Fruit fly (Drosophila melanogaster) whole organism, embryonic: Measurements from ENCODE around the gene CG5071.

Experiments used
- Ada2b ChIP-seq: fragments of 200-800 bp; sonication (Bioruptor generic); IDR thresholded peaks from 2 replicates; pipeline ENCODE4 v1.3.6; 2022; ENCODE audit warnings: missing biosample characterization, missing genetic modification characterization
- B-H2 ChIP-seq: fragments of 200-800 bp; sonication (Bioruptor generic); optimal IDR thresholded peaks from 2 replicates; lab custom pipeline; 2018; ENCODE audit warnings: missing biosample characterization, mild to moderate bottlenecking, missing genetic modification characterization
- C15 ChIP-seq: fragments of 200-800 bp; sonication (Bioruptor generic); IDR thresholded peaks from 3 replicates; pipeline ENCODE4 v1.3.6; 2022; ENCODE audit warnings: missing biosample characterization, missing genetic modification characterization
- CG11085 ChIP-seq: fragments of 200-800 bp; sonication (Bioruptor generic); IDR thresholded peaks from 2 replicates; pipeline ENCODE4 v1.3.6; 2022; ENCODE audit warnings: missing biosample characterization, missing genetic modification characterization
- CG14014 ChIP-seq: fragments of 200-800 bp; sonication (Bioruptor generic); IDR thresholded peaks from 2 replicates; pipeline ENCODE4 v1.3.6; 2022; ENCODE audit warnings: missing biosample characterization, missing genetic modification characterization
- CG15601 ChIP-seq: fragments of 200-800 bp; sonication (Bioruptor generic); optimal IDR thresholded peaks from 3 replicates; lab custom pipeline; 2019; ENCODE audit warnings: missing biosample characterization, mild to moderate bottlenecking, missing genetic modification characterization, moderate library complexity
- CG17568 ChIP-seq: fragments of 200-800 bp; sonication (Bioruptor generic); optimal IDR thresholded peaks from 2 replicates; lab custom pipeline; 2018; ENCODE audit warnings: missing biosample characterization, mild to moderate bottlenecking, missing genetic modification characterization, moderate library complexity
- CG18764 ChIP-seq: fragments of 200-800 bp; sonication (Bioruptor generic); optimal IDR thresholded peaks from 3 replicates; lab custom pipeline; 2016; ENCODE audit warnings: missing biosample characterization, missing genetic modification characterization
- CG30431 ChIP-seq: fragments of 200-800 bp; sonication (Bioruptor generic); optimal IDR thresholded peaks from 2 replicates; lab custom pipeline; 2017; ENCODE audit warnings: missing biosample characterization, missing genetic modification characterization
- CG31224 ChIP-seq: fragments of 200-800 bp; sonication (Bioruptor generic); IDR thresholded peaks from 2 replicates; pipeline ENCODE4 v1.3.6; 2022; ENCODE audit warnings: missing biosample characterization, missing genetic modification characterization
- CG31365 ChIP-seq: fragments of 200-800 bp; sonication (Bioruptor generic); optimal IDR thresholded peaks from 2 replicates; lab custom pipeline; 2018; ENCODE audit warnings: missing biosample characterization, mild to moderate bottlenecking, missing genetic modification characterization
- CG31388 ChIP-seq: fragments of 200-800 bp; sonication (Bioruptor generic); optimal IDR thresholded peaks from 2 replicates; lab custom pipeline; 2016; ENCODE audit warnings: missing biosample characterization, missing genetic modification characterization
- CG33213 ChIP-seq: fragments of 200-800 bp; sonication (Bioruptor generic); optimal IDR thresholded peaks from 3 replicates; lab custom pipeline; 2016; ENCODE audit warnings: missing biosample characterization, missing genetic modification characterization
- CG3847 ChIP-seq: fragments of 200-800 bp; sonication (Bioruptor generic); IDR thresholded peaks from 2 replicates; pipeline ENCODE4 v1.3.6; 2022; ENCODE audit warnings: missing biosample characterization, missing genetic modification characterization
- CG4282 ChIP-seq: fragments of 200-800 bp; sonication (Bioruptor generic); optimal IDR thresholded peaks from 2 replicates; lab custom pipeline; 2016; ENCODE audit warnings: missing biosample characterization, missing genetic modification characterization
- CG4328 ChIP-seq: fragments of 200-800 bp; sonication (Bioruptor generic); optimal IDR thresholded peaks from 3 replicates; lab custom pipeline; 2017; ENCODE audit warnings: missing biosample characterization, missing genetic modification reagents, missing genetic modification characterization
- CG4360 ChIP-seq: fragments of 200-800 bp; sonication (Bioruptor generic); IDR thresholded peaks from 2 replicates; pipeline ENCODE4 v1.3.6; 2022; ENCODE audit warnings: missing biosample characterization, missing genetic modification characterization
- CG4404 ChIP-seq: fragments of 200-800 bp; sonication (Bioruptor generic); IDR thresholded peaks from 2 replicates; pipeline ENCODE4 v1.3.6; 2022; ENCODE audit warnings: missing biosample characterization, missing genetic modification characterization
- CG4730 ChIP-seq: fragments of 200-800 bp; sonication (Bioruptor generic); IDR thresholded peaks from 2 replicates; pipeline ENCODE4 v1.3.6; 2022; ENCODE audit warnings: missing biosample characterization, missing genetic modification characterization
- CG5245 ChIP-seq: fragments of 200-800 bp; sonication (Bioruptor generic); optimal IDR thresholded peaks from 3 replicates; lab custom pipeline; 2016; ENCODE audit warnings: missing biosample characterization, missing genetic modification characterization
- CG6254 ChIP-seq: fragments of 200-800 bp; sonication (Bioruptor generic); optimal IDR thresholded peaks from 3 replicates; lab custom pipeline; 2017; ENCODE audit warnings: mild to moderate bottlenecking, missing biosample characterization, missing genetic modification reagents, missing genetic modification characterization
- CG6272 ChIP-seq: fragments of 200-800 bp; sonication (Bioruptor generic); IDR thresholded peaks from 2 replicates; pipeline ENCODE4 v1.3.6; 2022; ENCODE audit warnings: missing biosample characterization, missing genetic modification characterization
- CG6689 ChIP-seq: fragments of 200-800 bp; sonication (Bioruptor generic); IDR thresholded peaks from 2 replicates; pipeline ENCODE4 v1.3.6; 2022; ENCODE audit warnings: missing biosample characterization, missing genetic modification characterization
- CG7357 ChIP-seq: fragments of 200-800 bp; sonication (Bioruptor generic); IDR thresholded peaks from 3 replicates; pipeline ENCODE4 v1.3.6; 2022; ENCODE audit warnings: missing biosample characterization, missing genetic modification characterization
- CG7839 ChIP-seq: fragments of 200-800 bp; sonication (Bioruptor generic); optimal IDR thresholded peaks from 3 replicates; lab custom pipeline; 2018; ENCODE audit warnings: missing biosample characterization, mild to moderate bottlenecking, missing genetic modification characterization, moderate library complexity
- CG8089 ChIP-seq: fragments of 200-800 bp; sonication (Bioruptor generic); optimal IDR thresholded peaks from 3 replicates; lab custom pipeline; 2016; ENCODE audit warnings: missing biosample characterization, missing genetic modification characterization
- CG8924 ChIP-seq: fragments of 200-800 bp; optimal IDR thresholded peaks from 3 replicates; lab custom pipeline; 2019; ENCODE audit warnings: missing biosample characterization, mild to moderate bottlenecking, missing genetic modification characterization, moderate library complexity
- D19B ChIP-seq: fragments of 200-800 bp; sonication (Bioruptor generic); optimal IDR thresholded peaks from 2 replicates; lab custom pipeline; 2017; ENCODE audit warnings: missing biosample characterization, mild to moderate bottlenecking, missing genetic modification characterization
- Dad ChIP-seq: fragments of 200-800 bp; sonication (Bioruptor generic); optimal IDR thresholded peaks from 3 replicates; lab custom pipeline; 2016; ENCODE audit warnings: missing biosample characterization, missing genetic modification characterization
- Ets97D ChIP-seq: fragments of 200-800 bp; sonication (Bioruptor generic); optimal IDR thresholded peaks from 3 replicates; lab custom pipeline; 2016; ENCODE audit warnings: missing biosample characterization, missing genetic modification characterization
- Hmr ChIP-seq: fragments of 200-800 bp; sonication (Bioruptor generic); optimal IDR thresholded peaks from 3 replicates; lab custom pipeline; 2017; ENCODE audit warnings: mild to moderate bottlenecking, missing biosample characterization, missing genetic modification reagents, missing genetic modification characterization
- MBD-R2 ChIP-seq: fragments of 200-800 bp; sonication (Bioruptor generic); IDR thresholded peaks from 2 replicates; pipeline ENCODE4 v1.3.6; 2022; ENCODE audit warnings: missing biosample characterization, missing genetic modification characterization
- Med ChIP-seq: fragments of 200-800 bp; sonication (Bioruptor generic); peaks from one replicate; lab custom pipeline; 2016; ENCODE audit warnings: missing biosample characterization, missing genetic modification characterization, mild to moderate bottlenecking, inconsistent platforms, moderate library complexity
- Pdp1 ChIP-seq, 2 experiments: fragments of 200-800 bp; sonication (Bioruptor generic); optimal IDR thresholded peaks; 3 replicates each; lab custom pipeline; 2016; ENCODE audit warnings: missing biosample characterization in 2 of 2, missing genetic modification characterization in 2 of 2, mild to moderate bottlenecking in 1 of 2, moderate library complexity in 1 of 2
- Side ChIP-seq: fragments of 200-800 bp; sonication (Bioruptor generic); optimal IDR thresholded peaks from 2 replicates; lab custom pipeline; 2016; ENCODE audit warnings: missing biosample characterization, missing genetic modification characterization
- Sox102F ChIP-seq: fragments of 200-800 bp; sonication (Bioruptor generic); optimal IDR thresholded peaks from 2 replicates; lab custom pipeline; 2018; ENCODE audit warnings: missing biosample characterization, mild to moderate bottlenecking, missing genetic modification characterization, moderate library complexity
- ac ChIP-seq: fragments of 200-800 bp; sonication (Bioruptor generic); optimal IDR thresholded peaks from 3 replicates; lab custom pipeline; 2017; ENCODE audit warnings: missing biosample characterization, mild to moderate bottlenecking, missing genetic modification characterization
- btn ChIP-seq: fragments of 200-800 bp; sonication (Bioruptor generic); optimal IDR thresholded peaks from 2 replicates; lab custom pipeline; 2016; ENCODE audit warnings: missing biosample characterization, missing genetic modification characterization
- chn ChIP-seq: fragments of 200-800 bp; sonication (Bioruptor generic); optimal IDR thresholded peaks from 2 replicates; lab custom pipeline; 2016; ENCODE audit warnings: missing biosample characterization, missing genetic modification characterization
- ci ChIP-seq: fragments of 200-800 bp; sonication (Bioruptor generic); IDR thresholded peaks from 3 replicates; pipeline ENCODE4 v1.3.6; 2022; ENCODE audit warnings: missing biosample characterization, missing genetic modification characterization
- emc ChIP-seq: fragments of 200-800 bp; sonication (Bioruptor generic); optimal IDR thresholded peaks from 2 replicates; lab custom pipeline; 2016; ENCODE audit warnings: missing biosample characterization, missing genetic modification characterization
- esg ChIP-seq: fragments of 200-800 bp; sonication (Bioruptor generic); conservative IDR thresholded peaks from 2 replicates; pipeline ENCODE4 v1.3.6; 2022; ENCODE audit warnings: missing biosample characterization, missing genetic modification characterization
- gem ChIP-seq: fragments of 200-800 bp; sonication (Bioruptor generic); optimal IDR thresholded peaks from 2 replicates; lab custom pipeline; 2019; ENCODE audit warnings: missing biosample characterization, mild to moderate bottlenecking, missing genetic modification characterization, moderate library complexity
- ham ChIP-seq: fragments of 200-800 bp; sonication (Bioruptor generic); IDR thresholded peaks from 2 replicates; pipeline ENCODE4 v1.3.6; 2022; ENCODE audit warnings: missing biosample characterization, missing genetic modification characterization
- jumu ChIP-seq: fragments of 200-800 bp; sonication (Bioruptor generic); optimal IDR thresholded peaks from 3 replicates; lab custom pipeline; 2016; ENCODE audit warnings: missing biosample characterization, missing genetic modification characterization
- lmd ChIP-seq: fragments of 200-800 bp; sonication (Bioruptor generic); IDR thresholded peaks from 2 replicates; pipeline ENCODE4 v1.3.6; 2022; ENCODE audit warnings: missing biosample characterization, missing genetic modification characterization
- lov ChIP-seq, 2 experiments: fragments of 200-800 bp in 1 of 2; fragments of >200 bp in 1 of 2; sonication (Bioruptor generic) in 1 of 2; IDR thresholded peaks in 1 of 2; optimal IDR thresholded peaks in 1 of 2; 2 replicates in 1 of 2; 3 replicates in 1 of 2; pipeline versions ENCODE4 v1.3.6 to Lab custom; 2017 to 2022; ENCODE audit warnings: missing biosample characterization in 1 of 2, missing genetic modification characterization in 1 of 2
- sd ChIP-seq: fragments of 200-800 bp; sonication (Bioruptor generic); optimal IDR thresholded peaks from 3 replicates; lab custom pipeline; 2018; ENCODE audit warnings: missing biosample characterization, mild to moderate bottlenecking, missing genetic modification characterization, moderate library complexity
- ssp ChIP-seq: fragments of 200-800 bp; sonication (Bioruptor generic); IDR thresholded peaks from 2 replicates; pipeline ENCODE4 v1.3.6; 2022; ENCODE audit warnings: missing biosample characterization, missing genetic modification characterization
- wdn ChIP-seq: fragments of 200-800 bp; sonication (Bioruptor generic); IDR thresholded peaks from 2 replicates; pipeline ENCODE4 v1.3.6; 2022; ENCODE audit warnings: missing biosample characterization, missing genetic modification characterization
- yki ChIP-seq: fragments of >200 bp; optimal IDR thresholded peaks from 3 replicates; lab custom pipeline; 2018

Gene CG5071

DNA sequence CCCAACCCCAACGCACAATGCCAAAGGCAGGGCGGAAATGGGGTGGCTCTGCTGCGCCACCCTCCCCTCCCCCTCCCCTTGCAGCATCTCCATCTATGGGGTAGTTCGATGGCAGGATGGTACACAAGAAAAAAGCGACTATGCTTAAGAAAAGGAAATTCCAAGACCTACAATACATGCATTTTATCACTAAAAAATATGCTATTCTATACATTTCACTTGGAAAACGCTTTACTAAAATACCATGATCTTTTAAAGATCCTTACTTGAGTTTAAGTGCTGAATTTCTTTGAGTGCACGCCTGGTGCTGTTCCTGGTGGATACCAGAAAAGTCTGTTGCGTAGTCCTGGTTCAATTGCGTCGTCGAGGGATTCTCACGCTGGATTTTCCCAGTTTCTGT, 12.9 kb downstream of the CG5071 start (continued):
- no peak for TF ChIP-seq lov (optimal IDR thresholded peaks at IDR 0.05; lab: Kevin White, UChicago)
- no peak for TF ChIP-seq lov (GFP tag; IDR thresholded peaks at IDR 0.05; lab: Robert Waterston, UW)
- TF ChIP-seq CG31388 (GFP tag; lab: Kevin White, UChicago), result no peak
- TF ChIP-seq C15 (GFP tag; lab: Robert Waterston, UW), result 0 out of 3 replicates have a peak, but pooled peaks have one; percentile 42
- TF ChIP-seq Dad (GFP tag; lab: Kevin White, UChicago), result peak; percentile 36
- peak; percentile 17 for TF ChIP-seq emc (GFP tag; lab: Kevin White, UChicago)
- TF ChIP-seq CG15601 (tag; lab: Kevin White, UChicago), result peak; percentile 63
- peak; percentile 62 for TF ChIP-seq CG3847
- peak; percentile 31 for TF ChIP-seq CG31365 (tag; lab: Kevin White, UChicago)
- peak; percentile 27 for TF ChIP-seq CG6254 (GFP tag; lab: Kevin White, UChicago)
- TF ChIP-seq CG30431 (GFP tag; lab: Kevin White, UChicago), result peak; percentile 52
- TF ChIP-seq CG8924 (tag; lab: Kevin White, UChicago), result peak; percentile 47
- TF ChIP-seq Ets97D (GFP tag; lab: Kevin White, UChicago), result peak; percentile 11
- no peak for TF ChIP-seq CG4282 (GFP tag; lab: Kevin White, UChicago)
- TF ChIP-seq lmd (GFP tag; lab: Robert Waterston, UW), result peak; percentile 80
- TF ChIP-seq sd (tag; lab: Kevin White, UChicago), result peak; percentile 46
- peak; percentile 53 for TF ChIP-seq CG4730 (GFP tag; lab: Robert Waterston, UW)
- TF ChIP-seq CG8089 (GFP tag; lab: Kevin White, UChicago), result peak; percentile 23
- TF ChIP-seq CG11085 (GFP tag; lab: Robert Waterston, UW), result peak; percentile 44; the same call in 1 of the 2 replicates
- TF ChIP-seq CG33213 (GFP tag; lab: Kevin White, UChicago), result peak; percentile 18
- peak; percentile 76 for TF ChIP-seq CG6272 (GFP tag; lab: Robert Waterston, UW)
- TF ChIP-seq Med, result peak; percentile 95
- peak; percentile 79 for TF ChIP-seq Ada2b
- peak; percentile 49; the same call in 1 of the 2 replicates for TF ChIP-seq CG4404 (GFP tag; lab: Robert Waterston, UW)
- peak; percentile 74 for TF ChIP-seq CG7839 (tag; lab: Kevin White, UChicago)
- TF ChIP-seq yki, result no peak
- no peak for TF ChIP-seq ac (GFP tag; lab: Kevin White, UChicago)
- TF ChIP-seq ham (GFP tag; lab: Robert Waterston, UW), result no peak
- peak; percentile 41 for TF ChIP-seq CG17568
- TF ChIP-seq CG6689 (GFP tag; lab: Robert Waterston, UW), result peak; percentile 76
- peak; percentile 24; the same call in 1 of the 3 replicates for TF ChIP-seq CG7357 (GFP tag; lab: Robert Waterston, UW)
- TF ChIP-seq esg (GFP tag; lab: Robert Waterston, UW), result peak; percentile 75
- TF ChIP-seq btn (GFP tag; lab: Kevin White, UChicago), result peak; percentile 47
- peak; percentile 64 for TF ChIP-seq jumu (GFP tag; lab: Kevin White, UChicago)
- peak; percentile 25; the same call in 1 of the 2 replicates for TF ChIP-seq ssp (GFP tag; lab: Robert Waterston, UW)
- peak; percentile 30 for TF ChIP-seq CG4328
- TF ChIP-seq Sox102F (GFP tag; lab: Kevin White, UChicago), result peak; percentile 71
- TF ChIP-seq Side (GFP tag; lab: Kevin White, UChicago), result peak; percentile 46
- peak; percentile 34; the same call in 1 of the 2 replicates for TF ChIP-seq MBD-R2 (GFP tag; lab: Robert Waterston, UW)
- TF ChIP-seq CG5245 (GFP tag; lab: Kevin White, UChicago), result peak; percentile 48
- TF ChIP-seq wdn, result peak; percentile 38; the same call in 1 of the 2 replicates
- peak; percentile 40 for TF ChIP-seq CG18764
- peak; percentile 73 for TF ChIP-seq CG14014 (GFP tag; lab: Robert Waterston, UW)
- no peak for TF ChIP-seq CG31224 (GFP tag; lab: Robert Waterston, UW)
- peak; percentile 15 for TF ChIP-seq B-H2 (GFP tag; lab: Kevin White, UChicago)
- TF ChIP-seq chn (GFP tag; lab: Kevin White, UChicago), result peak; percentile 34
- no peak for TF ChIP-seq D19B (GFP tag; lab: Kevin White, UChicago)
- TF ChIP-seq Pdp1 (GFP tag; optimal IDR thresholded peaks at IDR 0.05; lab: Kevin White, UChicago), result peak; percentile 56 to 60
- TF ChIP-seq Hmr (GFP tag; lab: Kevin White, UChicago), result peak; percentile 79
- TF ChIP-seq CG4360 (GFP tag; lab: Robert Waterston, UW), result 0 out of 2 replicates have a peak, but pooled peaks have one; percentile 30
- peak; percentile 88 for TF ChIP-seq ci (GFP tag; lab: Robert Waterston, UW)
- TF ChIP-seq gem (tag; lab: Kevin White, UChicago), result peak; percentile 79
